Worm (Caenorhabditis elegans) whole organism, midembryonic: Measurements from ENCODE around the gene lec-11.

Source experiments
- T22C8.4 ChIP-seq: fragments of 200-800 bp; sonication (Bioruptor generic); IDR thresholded peaks from 2 replicates; pipeline ENCODE4 v1.3.6; 2022; ENCODE audit warnings: missing genetic modification characterization, missing compliant biosample characterization
- flt-1 ChIP-seq: fragments of 200-800 bp; sonication (Bioruptor generic); IDR thresholded peaks from 2 replicates; pipeline ENCODE4 v1.3.6; 2022; ENCODE audit warnings: missing genetic modification characterization, missing compliant biosample characterization
- klf-2 ChIP-seq: fragments of 200-800 bp; sonication (Bioruptor generic); conservative IDR thresholded peaks from 2 replicates; pipeline ENCODE4 v1.3.6; 2022; ENCODE audit warnings: missing genetic modification reagents, missing genetic modification characterization, missing compliant biosample characterization
- med-1 ChIP-seq: sonication (generic microtip); optimal IDR thresholded peaks from 2 replicates; lab custom pipeline; 2017; ENCODE audit warnings: missing genetic modification characterization, mild to moderate bottlenecking, missing compliant biosample characterization, antibody characterized with exemption, missing genetic modification reagents; ENCODE audit not compliant: insufficient read depth

ce11 chrIV:6556624-6557368 lies 33.2 kb downstream of the lec-11 start, which contains the start of gene try-3:
- TF ChIP-seq T22C8.4 (GFP tag; lab: Robert Waterston, UW) (peak; percentile 46; the same call in 1 of the 2 replicates), flt-1 (peak; percentile 92), med-1 (GFP tag; lab: Kevin White, UChicago) (peak; percentile 43), klf-2 (0 out of 2 replicates have a peak, but pooled peaks have one; percentile 59)
